Fruit fly (Drosophila melanogaster): Measurements from ENCODE around the gene CG5664.

The CG5664 gene

DNA sequence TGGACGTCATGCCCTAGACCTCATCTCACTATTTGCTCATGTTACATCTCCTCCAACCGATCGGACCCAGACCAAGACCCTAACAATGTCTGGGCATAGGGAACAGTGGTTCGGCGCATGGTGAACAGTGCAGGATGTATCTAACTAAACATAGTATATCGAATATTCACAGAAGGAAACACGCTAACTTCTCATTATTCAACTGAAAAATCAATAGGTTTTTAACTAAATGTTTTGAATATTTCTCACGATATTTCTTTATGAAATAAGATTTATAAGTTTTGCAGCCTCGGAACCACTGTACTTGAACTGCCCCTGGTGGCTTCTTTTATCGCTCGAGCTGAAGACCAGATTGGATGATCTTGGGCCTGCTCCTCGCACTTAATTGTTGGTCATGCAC is 12.5 kb upstream of the CG5664 start:
- TF ChIP-seq ovo (GFP tag; optimal IDR thresholded peaks at IDR 0.05), result no peak
- no peak for TF ChIP-seq Mnt (GFP tag; optimal IDR thresholded peaks at IDR 0.05)

DNA sequence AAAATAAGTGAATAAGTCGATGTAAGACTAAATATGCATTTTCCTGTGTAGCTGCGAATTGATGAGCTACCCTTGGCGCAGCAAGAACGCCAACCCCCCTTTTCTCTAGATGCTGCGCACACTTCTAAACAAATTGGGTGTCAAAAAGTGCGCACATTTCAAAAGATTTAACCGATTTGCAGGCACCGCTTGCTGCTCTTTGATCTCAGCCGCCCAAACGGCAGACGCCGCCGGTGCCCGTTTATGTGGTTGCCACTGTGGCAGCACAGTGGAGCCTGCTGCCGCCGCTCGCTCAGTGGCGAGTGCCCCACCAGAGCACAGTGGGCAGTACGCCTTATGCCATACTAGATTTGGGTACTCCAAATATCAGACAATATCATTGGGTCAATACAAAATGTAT is 9.3 kb upstream of the CG5664 start:
- TF ChIP-seq CG33017 (tag; optimal IDR thresholded peaks at IDR 0.05) (no peak), tj (GFP tag; optimal IDR thresholded peaks at IDR 0.05) (no peak), CG11617 (GFP tag; optimal IDR thresholded peaks at IDR 0.05) (no peak), pad (GFP tag; optimal IDR thresholded peaks at IDR 0.05) (no peak), cic (GFP tag; optimal IDR thresholded peaks at IDR 0.05) (no peak), Hr96 (GFP tag; optimal IDR thresholded peaks at IDR 0.05) (no peak), Mnt (GFP tag; optimal IDR thresholded peaks at IDR 0.05) (no peak), CG1620 (GFP tag; optimal IDR thresholded peaks at IDR 0.05) (no peak), CG7045 (GFP tag; optimal IDR thresholded peaks at IDR 0.05) (no peak), CG7101 (tag; optimal IDR thresholded peaks at IDR 0.05) (no peak)

DNA sequence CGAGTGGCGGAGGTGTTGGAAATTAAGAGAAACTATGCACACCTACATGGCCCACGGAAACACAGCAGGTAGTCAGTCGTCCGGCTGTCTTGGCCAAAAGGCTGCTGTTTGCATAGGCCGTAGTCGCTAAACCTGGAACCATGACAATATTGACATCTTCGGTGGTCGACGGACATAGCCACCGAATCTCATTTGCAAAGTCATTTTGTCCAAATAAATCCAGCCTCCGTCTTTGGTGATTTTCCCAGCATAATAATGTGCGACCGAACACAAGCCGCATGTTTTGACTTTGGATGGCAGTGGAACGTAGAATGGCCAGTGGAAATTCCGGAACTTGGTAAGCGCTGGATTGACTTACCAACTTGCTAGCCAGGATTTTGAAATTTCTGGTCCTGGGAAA is 8.2 kb upstream of the CG5664 start:
- TF ChIP-seq Clk (GFP tag; optimal IDR thresholded peaks at IDR 0.05), result no peak
- no peak for TF ChIP-seq ovo (GFP tag; optimal IDR thresholded peaks at IDR 0.05)
- no peak for TF ChIP-seq Crg-1 (GFP tag; optimal IDR thresholded peaks at IDR 0.05)
- TF ChIP-seq Hr96 (GFP tag; optimal IDR thresholded peaks at IDR 0.05), result no peak
- no peak for TF ChIP-seq Mnt (GFP tag; optimal IDR thresholded peaks at IDR 0.05)
- TF ChIP-seq pad (GFP tag; optimal IDR thresholded peaks at IDR 0.05), result no peak
- no peak for TF ChIP-seq cnc (optimal IDR thresholded peaks at IDR 0.05)

- TF ChIP-seq CG1620 (GFP tag; optimal IDR thresholded peaks at IDR 0.05), result peak; percentile 52
- peak; percentile 25 for TF ChIP-seq pad (GFP tag; optimal IDR thresholded peaks at IDR 0.05)
- peak; percentile 70 for TF ChIP-seq Crg-1 (GFP tag; optimal IDR thresholded peaks at IDR 0.05)
- peak; percentile 39 for TF ChIP-seq CG7101 (tag; optimal IDR thresholded peaks at IDR 0.05)
- peak; percentile 12 for TF ChIP-seq CG14711 (tag; optimal IDR thresholded peaks at IDR 0.05)
- no peak for TF ChIP-seq toe (GFP tag; optimal IDR thresholded peaks at IDR 0.05)
- peak; percentile 55 for TF ChIP-seq bab1 (GFP tag; optimal IDR thresholded peaks at IDR 0.05)
- TF ChIP-seq CG11617 (GFP tag; optimal IDR thresholded peaks at IDR 0.05), result no peak
- TF ChIP-seq Hr96 (GFP tag; optimal IDR thresholded peaks at IDR 0.05), result peak; percentile 41
These were observed 4.5 kb upstream of the CG5664 start, which contains the start of gene Syx7 for dm6 chr3L:21445704-21446103. Gene Syx7 (plus strand): TSS chr3L:21445834.

- no peak for TF ChIP-seq kay (GFP tag; ENCODE audit: borderline replicate concordance)
These were observed 3.6 kb upstream of the CG5664 start, which contains the start of gene Alp1 for dm6 chr3L:21444719-21445118. Gene Alp1 (minus strand): TSS chr3L:21444819.

DNA sequence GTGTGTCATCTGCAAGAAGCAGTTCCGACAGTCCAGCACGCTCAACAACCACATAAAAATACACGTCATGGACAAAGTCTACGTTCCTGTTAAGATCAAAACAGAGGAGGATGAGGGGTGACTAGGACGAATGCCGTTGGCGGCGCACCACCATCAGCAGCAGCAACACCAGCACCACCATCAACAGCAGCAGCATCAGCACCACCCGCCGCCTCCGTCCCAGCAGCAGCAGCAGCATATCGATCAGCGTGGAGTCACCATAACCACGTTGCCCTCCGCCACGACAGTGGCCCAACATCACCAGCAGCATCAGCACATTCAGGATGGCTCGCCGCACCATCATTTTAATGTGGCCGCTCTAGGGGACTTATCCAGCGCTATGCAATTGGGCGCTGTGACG is 5.1 kb downstream of the CG5664 start:
- no peak for TF ChIP-seq tj (GFP tag; optimal IDR thresholded peaks at IDR 0.05)
- TF ChIP-seq CG12768 (GFP tag; optimal IDR thresholded peaks at IDR 0.05), result no peak
- TF ChIP-seq cnc (optimal IDR thresholded peaks at IDR 0.05), result no peak
- TF ChIP-seq CG7045 (GFP tag; optimal IDR thresholded peaks at IDR 0.05), result no peak
- no peak for TF ChIP-seq CG14711 (tag; optimal IDR thresholded peaks at IDR 0.05)
- TF ChIP-seq Crg-1 (GFP tag; optimal IDR thresholded peaks at IDR 0.05), result no peak

DNA sequence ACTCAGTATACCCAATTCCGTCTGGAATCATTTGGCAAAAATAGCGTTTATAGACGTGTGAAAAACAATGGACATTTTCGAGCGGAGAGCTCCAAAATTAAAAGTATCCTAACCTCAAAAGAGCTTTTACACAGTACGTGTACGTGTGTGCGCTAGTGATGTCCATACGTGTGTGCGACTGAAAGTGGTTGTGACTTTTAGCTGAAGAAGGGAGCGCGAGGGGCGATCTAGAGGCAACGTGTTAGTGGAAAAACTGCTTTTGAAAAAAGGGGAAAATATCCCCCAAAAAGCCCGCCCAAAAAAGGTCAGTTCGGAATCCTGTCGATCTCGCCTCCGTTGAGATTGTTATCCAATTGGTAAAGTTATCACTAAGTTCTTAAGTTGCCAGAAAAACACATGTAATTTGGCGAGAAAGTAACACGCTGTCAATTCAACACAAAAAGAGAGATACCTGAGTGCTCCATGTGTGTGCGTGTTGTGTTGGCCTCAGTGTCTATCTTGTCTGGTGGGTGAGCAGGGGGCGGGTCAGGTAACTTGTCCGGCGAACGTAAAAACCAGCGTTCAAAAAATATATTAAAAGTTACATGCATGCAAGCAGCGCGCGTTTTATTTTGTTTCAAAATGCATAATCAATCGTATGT is 7.3 kb downstream of the CG5664 start:
- TF ChIP-seq cic (GFP tag; optimal IDR thresholded peaks at IDR 0.05) (peak; percentile 50), pad (GFP tag; optimal IDR thresholded peaks at IDR 0.05) (peak; percentile 74), CG33017 (tag; optimal IDR thresholded peaks at IDR 0.05) (no peak), Mnt (GFP tag; optimal IDR thresholded peaks at IDR 0.05) (peak; percentile 95), tj (GFP tag; optimal IDR thresholded peaks at IDR 0.05) (peak; percentile 27), CG12768 (GFP tag; optimal IDR thresholded peaks at IDR 0.05) (peak; percentile 5)

dm6 chr3L:21433098-21433497 is 8.1 kb downstream of the CG5664 start, which contains the start of the genes barc and Aef1:
Gene barc (minus strand): TSS chr3L:21433134.
Gene Aef1 (plus strand): TSS chr3L:21433422.
- TF ChIP-seq cic (GFP tag; optimal IDR thresholded peaks at IDR 0.05), result no peak
- TF ChIP-seq Clk (GFP tag; optimal IDR thresholded peaks at IDR 0.05), result peak; percentile 79
- TF ChIP-seq toe (GFP tag; optimal IDR thresholded peaks at IDR 0.05), result peak; percentile 94
- TF ChIP-seq kay (GFP tag; ENCODE audit: borderline replicate concordance), result peak; percentile 93
- TF ChIP-seq CG1620 (GFP tag; optimal IDR thresholded peaks at IDR 0.05), result peak; percentile 87
- peak; percentile 74 for TF ChIP-seq CG33017 (tag; optimal IDR thresholded peaks at IDR 0.05)
- TF ChIP-seq CG5204 (GFP tag; optimal IDR thresholded peaks at IDR 0.05), result peak; percentile 87
- TF ChIP-seq CG11617 (GFP tag; optimal IDR thresholded peaks at IDR 0.05), result peak; percentile 75
- peak; percentile 55 for TF ChIP-seq ovo (GFP tag; optimal IDR thresholded peaks at IDR 0.05)
- TF ChIP-seq tj (GFP tag; optimal IDR thresholded peaks at IDR 0.05), result peak; percentile 37
- peak; percentile 85 for TF ChIP-seq Hr96 (GFP tag; optimal IDR thresholded peaks at IDR 0.05)
- TF ChIP-seq Mnt (GFP tag; optimal IDR thresholded peaks at IDR 0.05), result peak; percentile 73
- no peak for TF ChIP-seq cnc (optimal IDR thresholded peaks at IDR 0.05)
- TF ChIP-seq CG12768 (GFP tag; optimal IDR thresholded peaks at IDR 0.05), result peak; percentile 57
- peak; percentile 78 for TF ChIP-seq CG7045 (GFP tag; optimal IDR thresholded peaks at IDR 0.05)
- TF ChIP-seq CG7101 (tag; optimal IDR thresholded peaks at IDR 0.05), result peak; percentile 76
- TF ChIP-seq Crg-1 (GFP tag; optimal IDR thresholded peaks at IDR 0.05), result peak; percentile 80
- TF ChIP-seq pad (GFP tag; optimal IDR thresholded peaks at IDR 0.05), result peak; percentile 61
- peak; percentile 66 for TF ChIP-seq CG14711 (tag; optimal IDR thresholded peaks at IDR 0.05)
- peak; percentile 59 for TF ChIP-seq bab1 (GFP tag; optimal IDR thresholded peaks at IDR 0.05)

Data from whole organism, adult.